Worm (Caenorhabditis elegans) whole organism, L1 larva: ENCODE measurements around the gene Y45G5AL.1.

Source experiments
- C04F5.9 ChIP-seq: sonication (generic microtip); optimal IDR thresholded peaks from 2 replicates; lab custom pipeline; 2016; ENCODE audit warnings: missing genetic modification characterization, missing compliant biosample characterization
- F16B12.6 ChIP-seq: fragments of 150-350 bp; optimal IDR thresholded peaks from 2 replicates; lab custom pipeline; 2014; ENCODE audit warnings: missing biosample characterization, missing genetic modification characterization
- Y116A8C.19 ChIP-seq: sonication (generic microtip); optimal IDR thresholded peaks from 2 replicates; lab custom pipeline; 2016; ENCODE audit warnings: missing compliant biosample characterization, missing genetic modification characterization, borderline replicate concordance
- aha-1 ChIP-seq: fragments of 150-350 bp; optimal IDR thresholded peaks from 2 replicates; lab custom pipeline; 2014; ENCODE audit warnings: missing biosample characterization, missing genetic modification characterization
- alr-1 ChIP-seq: fragments of 200-800 bp; sonication (Bioruptor generic); optimal IDR thresholded peaks from 2 replicates; lab custom pipeline; 2018; ENCODE audit warnings: borderline replicate concordance, mild to moderate bottlenecking, missing genetic modification characterization, missing compliant biosample characterization
- ama-1 ChIP-seq: fragments of 150-350 bp; optimal IDR thresholded peaks from 2 replicates; lab custom pipeline; 2014
- blmp-1 ChIP-seq: fragments of 150-350 bp; optimal IDR thresholded peaks from 2 replicates; lab custom pipeline; 2014; ENCODE audit warnings: missing biosample characterization, missing genetic modification characterization
- ceh-82 ChIP-seq, 3 experiments: fragments of 150-350 bp in 1 of 3; sonication (generic microtip) in 2 of 3; optimal IDR thresholded peaks; 2 replicates each; lab custom pipeline; 2014 to 2017; ENCODE audit warnings: missing biosample characterization in 3 of 3, missing genetic modification characterization in 3 of 3
- ceh-88 ChIP-seq: fragments of 200-800 bp; sonication (Bioruptor generic); IDR thresholded peaks from 2 replicates; pipeline ENCODE4 v1.3.6; 2022; ENCODE audit warnings: missing genetic modification characterization, missing compliant biosample characterization
- ceh-90 ChIP-seq: sonication (generic microtip); optimal IDR thresholded peaks from 2 replicates; lab custom pipeline; 2016; ENCODE audit warnings: missing genetic modification characterization, missing compliant biosample characterization
- ces-1 ChIP-seq: fragments of 150-350 bp; optimal IDR thresholded peaks from 2 replicates; lab custom pipeline; 2014; ENCODE audit warnings: missing biosample characterization, missing genetic modification reagents, missing genetic modification characterization
- dpl-1 ChIP-seq, 3 experiments: fragments of 150-350 bp in 2 of 3; sonication (generic microtip) in 1 of 3; optimal IDR thresholded peaks; 2 replicates each; lab custom pipeline; 2014 to 2017; ENCODE audit warnings: missing biosample characterization in 3 of 3, missing genetic modification characterization in 3 of 3, missing genetic modification reagents in 3 of 3
- efl-1 ChIP-seq, 4 experiments: fragments of 150-350 bp; optimal IDR thresholded peaks in 3 of 4; peaks in 1 of 4; 1 replicate in 1 of 4; 2 replicates in 3 of 4; lab custom pipeline; 2014; ENCODE audit warnings: missing biosample characterization in 2 of 4, missing genetic modification characterization in 2 of 4, missing genetic modification reagents in 2 of 4
- egl-13 ChIP-seq: sonication (generic microtip); optimal IDR thresholded peaks from 2 replicates; lab custom pipeline; 2016; ENCODE audit warnings: missing genotype, missing genetic modification reagents, missing genetic modification characterization, missing compliant biosample characterization
- elt-2 ChIP-seq: sonication (generic microtip); optimal IDR thresholded peaks from 2 replicates; lab custom pipeline; 2016; ENCODE audit warnings: missing genetic modification characterization, mild to moderate bottlenecking, inconsistent platforms, missing compliant biosample characterization, missing genetic modification reagents
- ets-5 ChIP-seq: fragments of 200-800 bp; sonication (Bioruptor generic); IDR thresholded peaks from 2 replicates; pipeline ENCODE4 v1.3.6; 2022; ENCODE audit warnings: missing genetic modification characterization, missing compliant biosample characterization
- fkh-8 ChIP-seq: sonication (generic microtip); optimal IDR thresholded peaks from 2 replicates; lab custom pipeline; 2016; ENCODE audit warnings: mild to moderate bottlenecking, missing genetic modification characterization, missing compliant biosample characterization
- grh-1 ChIP-seq: fragments of 200-800 bp; sonication (Bioruptor generic); IDR thresholded peaks from 2 replicates; pipeline ENCODE4 v1.3.6; 2022; ENCODE audit warnings: missing genetic modification reagents, missing genetic modification characterization, missing compliant biosample characterization
- hlh-17 ChIP-seq: fragments of 200-800 bp; sonication (Bioruptor generic); optimal IDR thresholded peaks from 2 replicates; lab custom pipeline; 2018; ENCODE audit warnings: missing genetic modification characterization, mild to moderate bottlenecking, missing compliant biosample characterization, moderate library complexity, borderline replicate concordance
- hpl-2 ChIP-seq: fragments of 150-350 bp; optimal IDR thresholded peaks from 2 replicates; lab custom pipeline; 2014; ENCODE audit warnings: missing biosample characterization, missing genetic modification reagents, missing genetic modification characterization
- irx-1 ChIP-seq: sonication (generic microtip); optimal IDR thresholded peaks from 2 replicates; lab custom pipeline; 2016; ENCODE audit warnings: missing genetic modification characterization, missing compliant biosample characterization
- lin-14 ChIP-seq: fragments of 200-800 bp; sonication (Bioruptor generic); optimal IDR thresholded peaks from 2 replicates; lab custom pipeline; 2018; ENCODE audit warnings: mild to moderate bottlenecking, missing genetic modification characterization, moderate library complexity, missing compliant biosample characterization
- lin-35 ChIP-seq, 2 experiments: fragments of 150-350 bp; optimal IDR thresholded peaks; 2 replicates each; lab custom pipeline; 2014; ENCODE audit warnings: missing biosample characterization in 2 of 2, missing genetic modification characterization in 2 of 2, missing genetic modification reagents in 2 of 2
- lsy-2 ChIP-seq, 2 experiments: fragments of 150-350 bp; optimal IDR thresholded peaks; 2 replicates each; lab custom pipeline; 2014; ENCODE audit warnings: missing biosample characterization in 2 of 2, missing genetic modification characterization in 2 of 2
- mep-1 ChIP-seq: fragments of 150-350 bp; optimal IDR thresholded peaks from 2 replicates; lab custom pipeline; 2014; ENCODE audit warnings: missing biosample characterization, missing genetic modification characterization
- nhr-12 ChIP-seq: sonication (generic microtip); optimal IDR thresholded peaks from 2 replicates; lab custom pipeline; 2017; ENCODE audit warnings: missing biosample characterization, missing genetic modification characterization
- nhr-20 ChIP-seq: sonication (generic microtip); optimal IDR thresholded peaks from 2 replicates; lab custom pipeline; 2016; ENCODE audit warnings: mild to moderate bottlenecking, missing genetic modification characterization, missing compliant biosample characterization
- nhr-76 ChIP-seq: sonication (generic microtip); optimal IDR thresholded peaks from 2 replicates; lab custom pipeline; 2017; ENCODE audit warnings: missing biosample characterization, missing genetic modification characterization
- nhr-84 ChIP-seq: sonication (generic microtip); optimal IDR thresholded peaks from 2 replicates; lab custom pipeline; 2017; ENCODE audit warnings: missing biosample characterization, missing genetic modification characterization
- nhr-85 ChIP-seq: sonication (generic microtip); peaks from one replicate; lab custom pipeline; 2016; ENCODE audit warnings: missing genetic modification characterization, inconsistent platforms, missing compliant biosample characterization
- nhr-90 ChIP-seq: sonication (generic microtip); optimal IDR thresholded peaks from 2 replicates; lab custom pipeline; 2016; ENCODE audit warnings: mild to moderate bottlenecking, missing genetic modification characterization, missing compliant biosample characterization; ENCODE audit not compliant: poor library complexity
- pax-3 ChIP-seq: fragments of 200-800 bp; sonication (Bioruptor generic); optimal IDR thresholded peaks from 2 replicates; lab custom pipeline; 2018; ENCODE audit warnings: mild to moderate bottlenecking, missing genetic modification characterization, moderate library complexity, missing compliant biosample characterization
- skn-1 ChIP-seq: fragments of 150-350 bp; optimal IDR thresholded peaks from 2 replicates; lab custom pipeline; 2014; ENCODE audit warnings: missing biosample characterization, missing genetic modification characterization
- snpc-4 ChIP-seq: fragments of 150-350 bp; optimal IDR thresholded peaks from 2 replicates; lab custom pipeline; 2014; ENCODE audit warnings: missing biosample characterization, missing genetic modification characterization
- snu-23 ChIP-seq: sonication (generic microtip); optimal IDR thresholded peaks from 2 replicates; lab custom pipeline; 2016; ENCODE audit warnings: missing genetic modification characterization, missing compliant biosample characterization
- swsn-7 ChIP-seq: sonication (generic microtip); optimal IDR thresholded peaks from 2 replicates; lab custom pipeline; 2016; ENCODE audit warnings: missing genetic modification characterization, missing compliant biosample characterization
- tlp-1 ChIP-seq: fragments of 150-350 bp; optimal IDR thresholded peaks from 2 replicates; lab custom pipeline; 2014; ENCODE audit warnings: missing biosample characterization, missing genetic modification characterization
- unc-130 ChIP-seq: fragments of 150-350 bp; optimal IDR thresholded peaks from 2 replicates; lab custom pipeline; 2017; ENCODE audit warnings: missing biosample characterization, missing genetic modification characterization, inconsistent platforms
- unc-62 ChIP-seq: fragments of 150-350 bp; optimal IDR thresholded peaks from 2 replicates; lab custom pipeline; 2014; ENCODE audit warnings: missing biosample characterization, missing genetic modification reagents, missing genetic modification characterization
- unc-86 ChIP-seq: sonication (generic microtip); optimal IDR thresholded peaks from 2 replicates; lab custom pipeline; 2016; ENCODE audit warnings: missing genetic modification characterization, missing compliant biosample characterization
- unc-98 ChIP-seq: fragments of 200-800 bp; sonication (Bioruptor generic); IDR thresholded peaks from 2 replicates; pipeline ENCODE4 v1.3.6; 2022; ENCODE audit warnings: missing genetic modification characterization, missing compliant biosample characterization
- xbp-1 ChIP-seq: sonication (generic microtip); optimal IDR thresholded peaks from 2 replicates; lab custom pipeline; 2016; ENCODE audit warnings: missing genetic modification characterization, missing compliant biosample characterization

Y45G5AL.1 gene

ce11 chrV:4186453-4187143, 42.3 kb downstream of the Y45G5AL.1 start (continued):
- TF ChIP-seq nhr-20 (tag; lab: Kevin White, UChicago) = peak; percentile 64
- peak; percentile 78 for TF ChIP-seq lin-14
- no peak for TF ChIP-seq F16B12.6 (tag; lab: Kevin White, UChicago)
- no peak for TF ChIP-seq alr-1 (tag; lab: Kevin White, UChicago)
- TF ChIP-seq nhr-84 (tag; lab: Kevin White, UChicago) = no peak
- no peak for TF ChIP-seq C04F5.9
- TF ChIP-seq ama-1 (lab: Kevin White, UChicago) = no peak
- TF ChIP-seq swsn-7 (tag; lab: Kevin White, UChicago) = no peak
- TF ChIP-seq ceh-82 (tag; optimal IDR thresholded peaks at IDR 0.05; lab: Kevin White, UChicago) = no peak
- TF ChIP-seq egl-13 (tag; lab: Kevin White, UChicago) = no peak
- no peak for TF ChIP-seq unc-130 (tag; lab: Kevin White, UChicago)
- no peak for TF ChIP-seq nhr-12 (tag; lab: Kevin White, UChicago)
- no peak for TF ChIP-seq tlp-1 (tag; lab: Kevin White, UChicago)

DNA sequence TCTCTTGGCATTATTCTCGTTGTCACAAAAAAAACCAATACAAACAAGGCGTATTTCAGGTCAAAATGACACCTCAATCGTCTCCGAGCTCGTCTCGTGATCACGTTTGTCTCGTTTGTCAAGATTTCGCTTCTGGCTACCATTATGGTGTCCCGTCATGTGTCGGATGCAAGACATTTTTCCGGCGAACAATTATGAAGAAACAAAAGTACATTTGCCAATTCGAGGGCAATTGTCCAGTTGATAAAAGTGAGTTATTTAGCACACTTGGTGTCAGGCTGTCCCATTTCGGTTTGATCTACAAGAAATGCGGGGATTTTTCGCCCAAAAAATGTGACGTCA, 42.8 kb downstream of the Y45G5AL.1 start, which contains the start of gene nhr-114:
Gene nhr-114, plus strand, starts transcription at position 59 of the 342 bp plus-strand sequence.
- peak; percentile 19 for TF ChIP-seq nhr-85
- no peak for TF ChIP-seq ceh-82 (tag; optimal IDR thresholded peaks at IDR 0.05; lab: Kevin White, UChicago)
- peak; percentile 27 for TF ChIP-seq mep-1 (tag; lab: Kevin White, UChicago)
- TF ChIP-seq snpc-4 = peak; percentile 77
- TF ChIP-seq, all 84 proteins: peak for 3

- TF ChIP-seq Y116A8C.19 (no peak), aha-1 (tag; lab: Kevin White, UChicago) (no peak), dpl-1 (GFP tag; optimal IDR thresholded peaks at IDR 0.05; lab: Kevin White, UChicago) (no peak), hlh-17 (GFP tag; lab: Kevin White, UChicago) (no peak), lsy-2 (tag; optimal IDR thresholded peaks at IDR 0.05; lab: Kevin White, UChicago) (no peak), hpl-2 (no peak), lin-35 (GFP tag; optimal IDR thresholded peaks at IDR 0.05; lab: Kevin White, UChicago) (no peak), ceh-88 (GFP tag; lab: Robert Waterston, UW) (no peak)
Measured at ce11 chrV:4189618-4190017, 45.3 kb downstream of the Y45G5AL.1 start.

- peak; percentile 7 for TF ChIP-seq ama-1 (lab: Kevin White, UChicago)
- no peak for TF ChIP-seq ets-5
- TF ChIP-seq ceh-90 = no peak
- no peak for TF ChIP-seq efl-1 (optimal IDR thresholded peaks at IDR 0.05; lab: Kevin White, UChicago)
- peak in 1 of 2 experiments; percentile 2 for TF ChIP-seq efl-1 (GFP tag; optimal IDR thresholded peaks at IDR 0.05 in 1 of 2; lab: Kevin White, UChicago)
- TF ChIP-seq unc-62 (GFP tag; lab: Kevin White, UChicago) = no peak
Measured at ce11 chrV:4190232-4190631, 45.9 kb downstream of the Y45G5AL.1 start.

- TF ChIP-seq skn-1 (tag; lab: Kevin White, UChicago) (no peak), C04F5.9 (no peak), pax-3 (no peak), grh-1 (GFP tag; lab: Robert Waterston, UW) (peak; percentile 88), aha-1 (tag; lab: Kevin White, UChicago) (no peak), nhr-76 (tag; lab: Kevin White, UChicago) (no peak), blmp-1 (tag; lab: Kevin White, UChicago) (peak; percentile 11), fkh-8 (tag; lab: Kevin White, UChicago) (peak; percentile 63), unc-86 (tag; lab: Kevin White, UChicago) (peak; percentile 41), irx-1 (peak; percentile 4), unc-130 (tag; lab: Kevin White, UChicago) (no peak), unc-98 (no peak), alr-1 (tag; lab: Kevin White, UChicago) (no peak), nhr-85 (peak; percentile 92), ces-1 (GFP tag; lab: Kevin White, UChicago) (no peak), snu-23 (GFP tag; lab: Kevin White, UChicago) (peak; percentile 19), elt-2 (tag; lab: Kevin White, UChicago) (no peak), egl-13 (tag; lab: Kevin White, UChicago) (no peak), efl-1 (optimal IDR thresholded peaks at IDR 0.05; lab: Kevin White, UChicago) (no peak), efl-1 (GFP tag; optimal IDR thresholded peaks at IDR 0.05 in 1 of 2; lab: Kevin White, UChicago) (peak; percentile 12 to 89), xbp-1 (tag; lab: Kevin White, UChicago) (no peak), nhr-90 (tag; lab: Kevin White, UChicago) (peak; percentile 24)
Measured at ce11 chrV:4192688-4193471, 48.6 kb downstream of the Y45G5AL.1 start.
